Fruit fly (Drosophila melanogaster) whole organism, pupa: ENCODE results near the gene Appl.

Experiments
- CG10348 ChIP-seq: fragments of 200-800 bp; sonication (Bioruptor generic); IDR thresholded peaks from 2 replicates; pipeline ENCODE4 v1.3.6; 2022; ENCODE audit warnings: missing biosample characterization, missing genetic modification characterization
- CG12605 ChIP-seq: fragments of 200-800 bp; sonication (Bioruptor generic); IDR thresholded peaks from 2 replicates; pipeline ENCODE4 v1.3.6; 2022; ENCODE audit warnings: missing biosample characterization, missing genetic modification characterization
- CG13204 ChIP-seq: fragments of 200-800 bp; sonication (Bioruptor generic); optimal IDR thresholded peaks from 2 replicates; lab custom pipeline; 2018; ENCODE audit warnings: missing biosample characterization, mild to moderate bottlenecking, missing genetic modification characterization, moderate library complexity
- CG14655 ChIP-seq: fragments of 200-800 bp; sonication (Bioruptor generic); optimal IDR thresholded peaks from 3 replicates; lab custom pipeline; 2017; ENCODE audit warnings: mild to moderate bottlenecking, missing biosample characterization, missing genetic modification reagents, missing genetic modification characterization
- CG15710 ChIP-seq: fragments of 200-800 bp; sonication (Bioruptor generic); optimal IDR thresholded peaks from 2 replicates; lab custom pipeline; 2018; ENCODE audit warnings: missing biosample characterization, mild to moderate bottlenecking, missing genetic modification characterization, moderate library complexity
- CG17806 ChIP-seq: fragments of 200-800 bp; sonication (Bioruptor generic); optimal IDR thresholded peaks from 2 replicates; lab custom pipeline; 2018; ENCODE audit warnings: missing biosample characterization, mild to moderate bottlenecking, missing genetic modification characterization, moderate library complexity
- CG32121 ChIP-seq: fragments of 200-800 bp; sonication (Bioruptor generic); IDR thresholded peaks from 2 replicates; pipeline ENCODE4 v1.3.6; 2022; ENCODE audit warnings: missing biosample characterization, missing genetic modification characterization
- CG34367 ChIP-seq: fragments of 200-800 bp; sonication (Bioruptor generic); optimal IDR thresholded peaks from 2 replicates; lab custom pipeline; 2018; ENCODE audit warnings: missing biosample characterization, mild to moderate bottlenecking, missing genetic modification characterization
- CG4496 ChIP-seq: fragments of 200-800 bp; sonication (Bioruptor generic); IDR thresholded peaks from 3 replicates; pipeline ENCODE4 v1.3.6; 2022; ENCODE audit warnings: missing biosample characterization, missing genetic modification characterization
- CG8159 ChIP-seq: fragments of 200-800 bp; sonication (Bioruptor generic); optimal IDR thresholded peaks from 3 replicates; lab custom pipeline; 2018; ENCODE audit warnings: missing biosample characterization, mild to moderate bottlenecking, missing genetic modification characterization, moderate library complexity
- CG8301 ChIP-seq: fragments of 200-800 bp; sonication (Bioruptor generic); optimal IDR thresholded peaks from 2 replicates; lab custom pipeline; 2018; ENCODE audit warnings: missing biosample characterization, mild to moderate bottlenecking, missing genetic modification characterization
- CG9948 ChIP-seq: fragments of 200-800 bp; sonication (Bioruptor generic); optimal IDR thresholded peaks from 2 replicates; lab custom pipeline; 2018; ENCODE audit warnings: missing biosample characterization, mild to moderate bottlenecking, missing genetic modification characterization, moderate library complexity
- D1 ChIP-seq: fragments of 200-800 bp; sonication (Bioruptor generic); optimal IDR thresholded peaks from 2 replicates; lab custom pipeline; 2018; ENCODE audit warnings: missing biosample characterization, mild to moderate bottlenecking, missing genetic modification characterization, moderate library complexity
- EcR ChIP-seq: fragments of 200-800 bp; sonication (Bioruptor generic); optimal IDR thresholded peaks from 3 replicates; lab custom pipeline; 2019; ENCODE audit warnings: missing biosample characterization, missing genetic modification characterization, mild to moderate bottlenecking, moderate library complexity, missing genetic modification reagents
- Pif1A ChIP-seq: fragments of 200-800 bp; sonication (Bioruptor generic); optimal IDR thresholded peaks from 3 replicates; lab custom pipeline; 2016; ENCODE audit warnings: missing biosample characterization, missing genetic modification characterization
- Pif1B ChIP-seq: fragments of 200-800 bp; sonication (Bioruptor generic); optimal IDR thresholded peaks from 3 replicates; lab custom pipeline; 2016; ENCODE audit warnings: missing biosample characterization, missing genetic modification characterization
- Snoo ChIP-seq: fragments of 200-800 bp; sonication (Bioruptor generic); optimal IDR thresholded peaks from 3 replicates; lab custom pipeline; 2017; ENCODE audit warnings: missing biosample characterization, mild to moderate bottlenecking, missing genetic modification characterization, inconsistent platforms
- fd96Ca ChIP-seq: fragments of 200-800 bp; sonication (Bioruptor generic); IDR thresholded peaks from 3 replicates; pipeline ENCODE4 v1.3.6; 2022; ENCODE audit warnings: missing biosample characterization, missing genetic modification characterization
- gl ChIP-seq: fragments of 200-800 bp; sonication (Bioruptor generic); optimal IDR thresholded peaks from 2 replicates; lab custom pipeline; 2018; ENCODE audit warnings: missing biosample characterization, mild to moderate bottlenecking, missing genetic modification characterization
- rn ChIP-seq: fragments of 200-800 bp; sonication (Bioruptor generic); IDR thresholded peaks from 2 replicates; pipeline ENCODE4 v1.3.6; 2022; ENCODE audit warnings: missing biosample characterization, missing genetic modification characterization

Gene Appl

dm6 chrX:623357-623756 lies 93.1 kb downstream of the Appl start, which contains the start of gene CG13369:
Gene CG13369, plus strand, starts transcription at chrX:623468.
- TF ChIP-seq CG13204, result no peak
- TF ChIP-seq rn (GFP tag; lab: Robert Waterston, UW), result no peak
- no peak for TF ChIP-seq CG8301 (tag; lab: Kevin White, UChicago)
- no peak for TF ChIP-seq Pif1B (GFP tag; lab: Kevin White, UChicago)
- no peak for TF ChIP-seq Pif1A (GFP tag; lab: Kevin White, UChicago)
- TF ChIP-seq EcR (GFP tag; lab: Kevin White, UChicago), result no peak
- no peak for TF ChIP-seq gl (tag; lab: Kevin White, UChicago)
- TF ChIP-seq fd96Ca (GFP tag; lab: Robert Waterston, UW), result no peak
- TF ChIP-seq CG9948 (tag; lab: Kevin White, UChicago), result no peak
- no peak for TF ChIP-seq CG17806 (tag; lab: Kevin White, UChicago)
- TF ChIP-seq CG32121 (GFP tag; lab: Robert Waterston, UW), result no peak

dm6 chrX:625157-625627 lies 94.9 kb downstream of the Appl start, which contains the start of the genes CG13364 and Hinfp:
Gene CG13364, minus strand, starts transcription at chrX:625203.
Gene Hinfp, plus strand, starts transcription at chrX:625542.
- TF ChIP-seq CG8301 (tag; lab: Kevin White, UChicago), result no peak
- TF ChIP-seq CG9948 (tag; lab: Kevin White, UChicago), result no peak
- no peak for TF ChIP-seq Pif1A (GFP tag; lab: Kevin White, UChicago)
- TF ChIP-seq CG12605, result no peak
- TF ChIP-seq CG4496 (GFP tag; lab: Robert Waterston, UW), result no peak
- no peak for TF ChIP-seq CG34367 (tag; lab: Kevin White, UChicago)
- TF ChIP-seq Snoo (tag; lab: Kevin White, UChicago), result no peak
- no peak for TF ChIP-seq CG32121 (GFP tag; lab: Robert Waterston, UW)
- no peak for TF ChIP-seq D1 (tag; lab: Kevin White, UChicago)
- TF ChIP-seq EcR (GFP tag; lab: Kevin White, UChicago), result no peak
- TF ChIP-seq Pif1B (GFP tag; lab: Kevin White, UChicago), result no peak
- TF ChIP-seq CG14655 (GFP tag; lab: Kevin White, UChicago), result no peak
- no peak for TF ChIP-seq fd96Ca (GFP tag; lab: Robert Waterston, UW)
- TF ChIP-seq CG10348, result no peak
- no peak for TF ChIP-seq CG15710 (tag; lab: Kevin White, UChicago)
- no peak for TF ChIP-seq CG8159 (tag; lab: Kevin White, UChicago)
- TF ChIP-seq CG13204, result no peak
- no peak for TF ChIP-seq gl (tag; lab: Kevin White, UChicago)
- no peak for TF ChIP-seq CG17806 (tag; lab: Kevin White, UChicago)
